Worm (Caenorhabditis elegans) whole organism, dauer: Measurements from ENCODE around the gene F27C8.2.

ENCODE experiments used
- unc-62 ChIP-seq: sonication (generic microtip); optimal IDR thresholded peaks from 2 replicates; lab custom pipeline; 2017; ENCODE audit warnings: missing biosample characterization, missing genetic modification reagents, missing genetic modification characterization

Gene F27C8.2

ce11 chrIV:9647789-9648361 lies 51.7 kb downstream of the F27C8.2 start, which contains the start of gene amph-1:
Gene amph-1, minus strand, starts transcription at chrIV:9647873.
- TF ChIP-seq unc-62 (GFP tag; lab: Kevin White, UChicago): no peak

- TF ChIP-seq unc-62 (GFP tag; lab: Kevin White, UChicago): no peak
These were observed 52.5 kb downstream of the F27C8.2 start, which contains the start of gene srm-3 for ce11 chrIV:9648682-9649081. Gene srm-3, plus strand, starts transcription at chrIV:9648982.
